Fruit fly (Drosophila melanogaster): ENCODE measurements around the gene fipi.

The fipi gene

dm6 chr2L:4838494-4839320 lies 44.9 kb upstream of the fipi start (continued):
- TF ChIP-seq CG3407 (GFP tag; optimal IDR thresholded peaks at IDR 0.05) (peak; percentile 45), Hmx (GFP tag; optimal IDR thresholded peaks at IDR 0.05) (no peak), Sox102F (GFP tag; optimal IDR thresholded peaks at IDR 0.05) (peak; percentile 55), knrl (GFP tag; IDR thresholded peaks at IDR 0.05; ENCODE audit: partially characterized antibody) (no peak), pum (GFP tag; optimal IDR thresholded peaks at IDR 0.05) (no peak), CG1792 (GFP tag; optimal IDR thresholded peaks at IDR 0.05) (peak; percentile 68), CG14860 (GFP tag; IDR thresholded peaks at IDR 0.05; ENCODE audit: partially characterized antibody) (no peak), Eip74EF (GFP tag; optimal IDR thresholded peaks at IDR 0.05) (peak in 1 of 2 experiments; percentile 16), btn (GFP tag; optimal IDR thresholded peaks at IDR 0.05) (peak; percentile 20), CG9727 (GFP tag; optimal IDR thresholded peaks at IDR 0.05) (peak; percentile 8), B-H2 (GFP tag; optimal IDR thresholded peaks at IDR 0.05) (no peak), bcd (GFP tag; optimal IDR thresholded peaks at IDR 0.05) (no peak), gcm (GFP tag; optimal IDR thresholded peaks at IDR 0.05) (no peak), fd64A (GFP tag; optimal IDR thresholded peaks at IDR 0.05) (peak; percentile 92), CG12155 (GFP tag; optimal IDR thresholded peaks at IDR 0.05) (no peak), gsb-n (tag; optimal IDR thresholded peaks at IDR 0.05) (peak; percentile 15), Mes4 (GFP tag; optimal IDR thresholded peaks at IDR 0.05) (peak; percentile 13), CG11723 (GFP tag; optimal IDR thresholded peaks at IDR 0.05) (peak; percentile 37), tup (GFP tag; optimal IDR thresholded peaks at IDR 0.05) (peak; percentile 3), mirr (GFP tag; optimal IDR thresholded peaks at IDR 0.05) (peak; percentile 32), CG5180 (GFP tag; optimal IDR thresholded peaks at IDR 0.05) (peak; percentile 60), Ssrp (tag; optimal IDR thresholded peaks at IDR 0.05) (peak; percentile 1), CG8281 (tag; optimal IDR thresholded peaks at IDR 0.05) (peak; percentile 64), CG1529 (GFP tag; optimal IDR thresholded peaks at IDR 0.05) (peak; percentile 42), CG12299 (tag; optimal IDR thresholded peaks at IDR 0.05) (peak; percentile 53), lola (GFP tag; optimal IDR thresholded peaks at IDR 0.05) (peak in 1 of 3 experiments; percentile 35), CG6854 (GFP tag; optimal IDR thresholded peaks at IDR 0.05) (no peak), sens (GFP tag) (peak; percentile 94), D (optimal IDR thresholded peaks at IDR 0.05) (no peak), D (GFP tag; optimal IDR thresholded peaks at IDR 0.05) (peak; percentile 49), sug (tag; optimal IDR thresholded peaks at IDR 0.05) (peak; percentile 28), tll (GFP tag; optimal IDR thresholded peaks at IDR 0.05) (peak in 1 of 2 experiments; percentile 64), CG12659 (GFP tag; optimal IDR thresholded peaks at IDR 0.05) (peak; percentile 16), ftz-f1 (GFP tag; optimal IDR thresholded peaks at IDR 0.05) (no peak), bsh (GFP tag; optimal IDR thresholded peaks at IDR 0.05) (peak in 1 of 2 experiments; percentile 66), sob (GFP tag; IDR thresholded peaks at IDR 0.05) (0 out of 2 replicates have a peak, but pooled peaks have one; percentile 38), unpg (GFP tag; optimal IDR thresholded peaks at IDR 0.05) (peak; percentile 25), Oli (tag; optimal IDR thresholded peaks at IDR 0.05) (no peak), insv (GFP tag; optimal IDR thresholded peaks at IDR 0.05) (peak in 1 of 2 experiments; percentile 7), Pdp1 (GFP tag; optimal IDR thresholded peaks at IDR 0.05) (peak in 1 of 2 experiments; percentile 4), CG8359 (GFP tag; optimal IDR thresholded peaks at IDR 0.05; ENCODE audit: borderline replicate concordance) (peak; percentile 24), Sry-δ (GFP tag; optimal IDR thresholded peaks at IDR 0.05) (no peak), CG10209 (GFP tag; optimal IDR thresholded peaks at IDR 0.05) (peak; percentile 38), sr (GFP tag; IDR thresholded peaks at IDR 0.05) (no peak), ATbp (GFP tag; optimal IDR thresholded peaks at IDR 0.05) (peak; percentile 60), oc (tag; optimal IDR thresholded peaks at IDR 0.05) (peak; percentile 59)
